Fruit fly (Drosophila melanogaster) S2 (cell line): ENCODE results near the gene Lgr1.

Experiments used
- CG8478 ChIP-seq: fragments of >200 bp; optimal IDR thresholded peaks from 2 replicates; lab custom pipeline; 2018
- CTCF ChIP-seq, 2 experiments: fragments of >200 bp; optimal IDR thresholded peaks; 2 replicates each; lab custom pipeline; 2018

Gene Lgr1

DNA sequence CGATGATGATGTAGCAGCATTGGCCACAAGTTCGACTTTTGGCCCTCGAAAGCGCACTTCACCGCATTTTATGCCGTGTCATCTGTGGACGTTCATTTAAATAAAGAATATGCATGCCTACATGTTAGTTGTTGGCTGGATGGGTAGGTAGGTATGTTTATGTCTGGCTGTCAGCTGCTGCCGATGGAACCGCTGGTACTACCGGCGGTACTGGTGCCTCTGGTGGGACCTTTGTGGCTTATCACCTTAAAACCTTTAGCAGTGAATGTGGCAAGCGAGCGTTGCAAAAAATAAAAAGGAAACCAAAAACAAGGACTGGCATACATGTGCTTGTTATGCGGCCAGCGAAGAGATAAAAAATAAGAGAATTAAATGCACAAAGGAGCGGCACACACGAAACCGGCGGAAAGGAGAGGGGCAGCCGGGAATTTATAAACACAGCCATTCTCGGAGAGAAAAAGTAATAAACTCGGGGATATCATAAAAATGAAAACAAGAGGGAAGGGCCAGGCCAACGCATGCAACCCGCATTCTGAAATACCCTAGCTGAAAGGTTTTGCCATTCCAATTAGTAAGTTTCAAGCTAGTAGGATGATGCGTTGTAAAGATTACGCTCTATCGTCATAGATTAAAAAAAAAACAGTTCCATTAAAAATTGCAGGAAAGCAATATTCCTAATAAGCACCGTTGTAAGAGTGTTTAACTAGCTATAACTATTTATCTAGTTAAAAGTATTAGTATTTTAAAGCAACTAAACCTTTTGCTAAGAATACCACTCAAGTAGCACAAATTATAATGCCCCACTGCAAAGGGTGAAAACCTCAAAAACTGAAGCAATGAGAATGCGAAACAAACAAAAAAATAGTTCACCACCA lies 23.4 kb upstream of the Lgr1 start:
- TF ChIP-seq CTCF (optimal IDR thresholded peaks at IDR 0.05; lab: Kevin White, UChicago) = no peak
- TF ChIP-seq CG8478 (lab: Kevin White, UChicago) = no peak

DNA sequence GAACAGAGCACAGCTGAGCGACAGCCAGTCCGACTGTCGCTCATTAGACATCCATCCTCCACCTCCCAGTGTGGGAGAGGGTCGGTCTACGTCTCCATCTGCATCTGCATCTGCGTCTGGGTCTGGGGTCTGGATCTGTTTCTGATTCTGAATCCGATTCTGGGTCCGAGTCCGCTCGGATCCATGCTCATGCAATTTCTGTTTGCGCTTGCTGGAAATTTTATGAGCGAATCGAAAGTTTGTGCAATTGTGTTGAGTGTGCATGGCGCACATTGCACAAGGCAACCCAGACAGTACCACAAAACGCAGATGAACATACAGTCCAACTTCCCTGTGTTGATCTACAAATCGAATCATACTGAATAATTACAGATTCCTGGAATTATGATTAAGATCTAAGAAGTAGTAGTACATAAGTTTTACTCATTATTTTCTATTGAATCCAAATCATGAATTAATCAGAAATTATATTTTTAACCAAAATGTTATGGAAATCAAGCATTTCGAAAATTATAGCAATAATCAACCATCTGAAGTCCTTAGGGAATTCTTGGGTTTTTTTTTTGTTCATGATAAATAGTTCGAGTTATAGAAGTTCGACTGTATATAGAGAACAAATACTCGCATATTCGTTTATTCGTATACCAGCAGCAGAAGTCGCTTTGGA lies 22.4 kb upstream of the Lgr1 start:
- TF ChIP-seq CG8478 (lab: Kevin White, UChicago) (no peak), CTCF (optimal IDR thresholded peaks at IDR 0.05; lab: Kevin White, UChicago) (no peak)

DNA sequence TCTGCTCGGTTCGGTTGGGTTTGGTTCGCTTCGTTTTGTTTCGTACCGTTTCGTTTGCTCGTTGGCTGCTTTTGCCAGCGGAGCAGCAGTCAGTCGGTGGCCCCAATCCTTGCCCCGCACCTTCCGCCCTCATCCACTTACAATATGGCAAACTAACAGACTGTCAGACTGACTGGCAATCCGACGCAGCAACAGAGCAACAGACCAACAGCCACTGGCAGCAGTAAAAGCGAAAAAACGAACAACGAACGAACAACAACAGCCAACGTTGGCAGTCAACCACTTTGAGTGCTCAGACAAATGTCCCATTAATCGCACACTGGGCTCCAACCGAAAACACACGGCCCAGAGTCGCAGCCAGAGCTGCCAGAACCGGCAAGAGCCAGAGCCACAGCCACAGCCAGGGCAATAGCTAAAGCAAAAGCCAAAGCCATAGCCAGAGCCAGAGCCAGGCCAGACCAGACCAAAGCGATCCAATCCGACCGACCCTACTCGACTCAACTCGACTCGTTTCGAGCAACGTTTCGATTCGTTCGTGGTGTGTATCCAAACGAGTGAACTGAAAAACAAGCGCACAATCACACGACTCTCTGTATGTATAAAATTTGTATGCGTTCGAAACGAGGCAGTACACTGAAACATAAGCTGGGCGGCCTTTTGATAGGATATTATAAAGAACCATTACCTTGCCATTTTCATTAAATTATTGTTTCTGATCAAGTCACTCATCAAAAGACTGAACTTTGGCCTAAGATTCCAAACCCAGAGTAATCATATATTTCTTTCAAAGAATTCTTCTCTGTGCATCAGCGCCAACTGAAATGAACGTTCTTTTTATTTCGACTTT lies 21.7 kb upstream of the Lgr1 start:
- TF ChIP-seq CG8478 (lab: Kevin White, UChicago) = no peak

DNA sequence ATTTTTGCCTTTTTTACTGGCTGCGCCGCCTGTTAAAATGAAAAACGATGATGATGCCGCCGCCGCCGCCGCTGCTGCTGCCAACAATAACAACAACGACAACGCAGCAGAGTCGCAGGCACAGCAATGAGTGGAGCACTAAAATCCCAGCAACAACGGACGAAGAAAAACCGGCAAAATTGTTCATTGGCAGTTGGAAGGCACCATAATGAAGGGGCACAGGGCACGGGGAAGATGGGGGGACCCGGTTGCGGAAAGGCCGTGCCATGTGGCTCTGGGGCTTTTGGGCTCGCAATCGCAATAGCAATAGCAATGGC lies 21.1 kb upstream of the Lgr1 start:
- TF ChIP-seq CTCF (optimal IDR thresholded peaks at IDR 0.05; lab: Kevin White, UChicago) = no peak
- TF ChIP-seq CG8478 (lab: Kevin White, UChicago) = no peak

DNA sequence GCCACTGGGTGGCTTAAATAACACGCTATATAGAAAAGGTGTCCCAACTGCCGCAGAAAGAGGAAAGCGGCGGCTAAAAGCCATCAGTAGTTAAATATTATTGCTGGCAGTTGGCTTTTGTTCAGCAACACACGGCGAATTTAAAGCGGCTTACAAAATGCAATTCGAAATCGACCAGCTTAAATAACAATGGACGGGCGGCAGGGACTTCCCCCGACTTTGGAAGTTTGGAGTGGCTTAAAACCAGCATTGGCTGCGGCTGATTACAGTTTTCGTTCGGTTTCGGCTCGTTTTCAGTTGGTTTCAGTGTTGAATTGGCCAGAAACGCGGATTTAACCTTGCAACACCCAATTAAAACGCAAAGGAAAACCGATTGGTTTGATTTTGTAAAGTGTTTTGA lies 20.4 kb upstream of the Lgr1 start:
- TF ChIP-seq CG8478 (lab: Kevin White, UChicago) (no peak), CTCF (optimal IDR thresholded peaks at IDR 0.05; lab: Kevin White, UChicago) (no peak)

DNA sequence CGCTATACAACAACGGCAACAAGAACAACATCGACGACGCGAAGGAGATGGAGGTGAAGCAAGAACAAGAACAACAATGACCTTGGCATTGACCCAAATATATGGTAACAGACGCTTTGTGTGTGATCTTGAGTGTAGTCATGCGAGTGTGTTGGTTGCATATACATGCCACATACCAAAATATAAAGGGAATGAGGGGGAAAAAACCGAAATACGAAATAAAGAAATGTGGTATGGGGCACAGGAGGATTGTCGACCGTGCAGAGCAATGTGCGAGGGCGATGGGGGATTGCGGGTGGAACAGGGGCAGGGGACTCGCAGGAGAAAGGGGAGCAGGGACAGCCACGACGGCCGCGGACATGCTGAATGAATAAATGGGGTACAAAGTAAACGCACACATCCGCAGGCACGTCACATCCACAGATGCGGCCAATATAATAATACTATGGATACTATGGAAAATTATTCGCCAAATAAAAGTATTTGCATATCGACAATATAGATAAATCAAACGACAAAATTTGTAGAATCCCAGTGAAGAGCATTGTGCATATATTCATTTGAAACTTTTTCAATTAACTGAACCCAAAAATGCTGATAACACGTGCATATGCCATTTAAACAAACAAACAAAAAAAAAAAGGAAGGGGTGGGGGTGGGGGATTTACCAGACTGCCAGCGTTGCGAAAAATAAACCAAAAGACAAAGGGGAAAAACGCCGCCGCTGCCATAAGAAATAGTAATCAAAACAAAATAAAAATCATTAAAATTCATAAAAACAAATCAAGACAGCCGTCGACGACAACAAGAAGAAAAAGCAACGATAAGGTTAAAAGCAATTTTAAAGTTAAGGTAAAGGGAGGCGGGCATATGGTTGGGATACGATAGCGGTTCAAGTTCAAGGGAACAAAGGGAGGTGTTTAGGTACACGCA lies 19.4 kb upstream of the Lgr1 start:
- TF ChIP-seq CG8478 (lab: Kevin White, UChicago) (no peak), CTCF (optimal IDR thresholded peaks at IDR 0.05; lab: Kevin White, UChicago) (no peak)

DNA sequence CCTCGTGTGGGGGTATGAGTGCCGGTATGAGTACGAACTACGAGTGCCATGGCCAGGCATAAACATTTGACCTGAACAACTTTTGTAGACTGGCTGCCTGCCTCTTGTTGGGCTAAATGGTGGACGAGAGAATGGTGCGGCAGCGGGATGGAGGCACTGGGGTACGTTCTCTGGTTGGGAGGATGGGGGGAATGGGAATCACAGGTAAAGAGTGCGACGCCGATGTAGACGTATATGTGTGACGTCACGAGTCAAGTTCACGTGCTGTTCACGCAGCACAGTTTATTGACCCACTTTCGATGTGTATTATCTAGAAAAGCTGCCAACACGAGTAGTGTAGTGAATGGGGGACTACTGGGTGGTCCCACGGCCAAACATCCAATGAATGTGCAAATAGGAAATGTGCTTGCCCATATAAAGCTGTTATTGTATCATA lies 18.6 kb upstream of the Lgr1 start:
- TF ChIP-seq CTCF (optimal IDR thresholded peaks at IDR 0.05; lab: Kevin White, UChicago) = no peak
- no peak for TF ChIP-seq CG8478 (lab: Kevin White, UChicago)

DNA sequence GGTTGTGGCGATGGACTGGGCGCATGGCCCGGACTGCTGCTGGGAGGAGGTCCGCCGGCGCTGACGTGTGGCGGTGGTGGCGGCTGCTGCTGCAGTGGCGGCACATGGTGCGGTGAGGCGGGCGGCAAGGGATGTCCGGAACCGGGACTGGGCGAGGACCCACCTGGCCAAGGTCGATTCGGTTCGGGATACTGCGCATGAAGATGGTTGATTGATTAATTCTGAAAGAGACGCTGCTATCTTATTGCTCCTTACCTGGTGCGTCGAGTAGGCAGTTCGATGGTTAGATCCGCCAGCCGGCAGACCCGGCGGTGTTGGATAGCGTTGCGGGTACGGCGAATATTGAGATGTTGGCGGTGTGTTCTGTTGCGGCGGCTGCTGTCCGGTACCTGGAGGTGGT lies 17.8 kb upstream of the Lgr1 start:
- TF ChIP-seq CTCF (optimal IDR thresholded peaks at IDR 0.05; lab: Kevin White, UChicago) (no peak), CG8478 (lab: Kevin White, UChicago) (no peak)

DNA sequence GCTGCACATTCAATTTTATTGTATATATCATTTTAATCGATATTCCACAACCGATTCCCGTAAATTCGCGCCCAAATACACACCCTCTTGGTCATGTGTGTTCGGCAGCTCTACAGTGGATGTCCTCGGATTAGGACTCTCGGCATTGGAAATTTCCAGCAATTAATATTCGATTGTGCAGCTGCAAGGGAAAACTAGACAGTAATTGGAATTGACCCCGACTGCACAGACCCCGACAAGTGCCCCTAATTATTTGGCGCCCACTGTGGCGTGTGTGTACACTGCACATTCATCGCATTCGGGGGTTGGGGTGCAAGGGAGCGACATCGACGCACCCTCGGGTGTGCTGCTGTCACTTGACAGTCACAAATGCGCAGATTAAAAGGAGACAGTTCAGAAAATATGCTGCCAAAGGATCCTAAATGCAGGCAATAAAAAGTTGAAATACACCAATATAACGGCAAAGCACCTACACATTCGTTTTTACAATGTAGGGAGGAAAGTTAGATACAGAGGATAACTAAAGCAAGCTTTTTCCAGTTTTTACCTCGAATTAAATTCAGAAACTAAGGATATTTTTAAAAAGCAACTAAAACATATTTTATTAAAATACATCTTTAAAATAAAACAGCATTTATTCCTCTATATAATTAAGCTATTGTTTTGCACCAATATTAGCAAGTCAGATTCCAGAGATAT lies 16.6 kb upstream of the Lgr1 start:
- TF ChIP-seq CTCF (optimal IDR thresholded peaks at IDR 0.05; lab: Kevin White, UChicago) (no peak), CG8478 (lab: Kevin White, UChicago) (no peak)

DNA sequence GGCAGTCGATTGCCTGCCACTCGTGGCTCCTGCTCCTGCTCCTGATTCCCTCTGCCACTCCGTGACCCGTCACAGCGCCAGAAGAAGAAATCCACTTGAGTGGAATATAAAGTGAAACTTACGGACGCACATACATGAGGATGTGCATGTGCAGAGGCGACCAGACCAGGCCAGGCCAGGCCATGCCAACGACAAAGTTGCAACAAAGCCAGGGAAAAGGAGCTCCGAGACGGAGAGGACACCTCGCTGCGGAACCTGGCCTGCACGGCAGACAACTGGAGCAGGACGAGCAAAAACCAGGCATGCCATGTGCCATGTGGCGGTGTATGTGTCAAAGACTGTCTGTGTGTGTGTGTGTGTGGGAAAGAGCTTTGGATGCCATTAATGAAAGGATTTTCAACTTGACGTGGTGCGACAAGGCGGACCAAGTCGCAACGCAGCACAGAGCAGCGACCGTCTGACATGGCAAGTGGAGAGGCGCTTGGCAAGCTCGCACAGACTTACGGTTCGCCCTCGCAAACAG lies 15.9 kb upstream of the Lgr1 start:
- TF ChIP-seq CTCF (optimal IDR thresholded peaks at IDR 0.05; lab: Kevin White, UChicago) (no peak), CG8478 (lab: Kevin White, UChicago) (no peak)

DNA sequence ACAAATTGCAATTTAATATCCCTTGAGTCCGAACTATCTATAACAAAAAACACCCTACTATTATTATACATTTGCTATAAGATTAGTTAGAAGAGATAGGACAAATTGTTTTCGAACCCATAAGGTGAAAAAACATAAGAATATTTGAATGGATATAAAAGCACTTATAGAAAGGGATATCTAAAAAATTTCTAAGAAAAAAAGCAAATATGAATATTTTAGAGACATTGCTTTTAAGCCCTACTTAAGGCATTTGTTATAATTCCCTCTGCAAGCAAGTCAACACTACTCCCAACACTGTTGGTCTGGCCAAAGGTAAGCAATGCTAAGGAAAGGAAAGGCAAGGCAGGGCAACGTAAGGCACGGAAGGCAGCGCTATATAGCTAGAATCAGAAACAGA lies 15.2 kb upstream of the Lgr1 start:
- TF ChIP-seq CTCF (optimal IDR thresholded peaks at IDR 0.05; lab: Kevin White, UChicago) (no peak), CG8478 (lab: Kevin White, UChicago) (no peak)

DNA sequence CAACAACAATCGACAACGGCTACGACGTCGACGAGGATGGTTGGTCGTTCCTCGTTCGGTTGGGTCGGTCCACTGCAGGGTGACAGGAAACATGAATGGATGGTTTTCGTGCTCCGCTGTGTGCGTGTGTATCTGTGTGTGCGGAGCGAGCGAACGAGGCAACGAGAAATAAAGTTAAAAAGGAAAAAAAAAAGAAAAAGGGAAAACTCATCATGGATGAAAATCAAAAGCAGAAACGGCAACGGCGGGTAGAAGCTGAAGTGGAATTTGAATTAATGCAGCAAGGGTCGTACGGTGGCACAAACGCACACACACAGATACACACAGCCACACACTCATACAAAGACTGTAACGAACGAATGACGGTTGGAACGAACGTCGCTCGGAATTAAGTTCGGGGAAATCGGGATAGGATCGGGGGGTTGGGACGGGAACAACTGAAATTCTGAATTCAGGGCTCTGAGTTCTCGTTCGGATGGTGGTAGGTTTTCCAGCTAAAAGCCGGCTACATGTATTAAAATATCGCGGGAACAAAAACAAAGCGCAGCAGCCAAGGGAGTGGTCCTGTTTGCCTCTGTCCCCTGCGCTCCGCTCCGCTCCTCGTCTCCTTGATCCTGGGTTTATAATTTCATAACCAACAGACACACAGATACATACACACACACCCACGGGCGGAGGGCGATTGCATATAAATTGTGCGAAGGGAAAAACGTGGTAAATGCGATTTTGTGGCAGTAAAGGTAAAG lies 14.5 kb upstream of the Lgr1 start:
- no peak for TF ChIP-seq CG8478 (lab: Kevin White, UChicago)

DNA sequence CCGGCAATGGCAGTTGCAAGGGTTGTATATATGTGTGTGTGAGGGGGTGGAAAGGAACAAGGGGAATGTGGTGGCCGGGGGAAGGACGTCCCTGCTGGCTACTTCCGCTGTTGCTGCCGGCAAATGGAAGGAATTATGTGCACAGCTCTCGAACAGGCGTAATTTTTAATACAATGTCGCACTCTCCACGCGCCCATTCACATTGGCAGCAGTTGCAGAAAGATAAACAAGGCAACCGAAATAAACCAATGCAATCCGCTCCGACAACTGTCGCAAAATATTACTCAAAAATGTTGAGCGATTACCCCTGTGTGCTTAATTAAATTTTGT lies 14.0 kb upstream of the Lgr1 start:
- TF ChIP-seq CG8478 (lab: Kevin White, UChicago) (no peak), CTCF (optimal IDR thresholded peaks at IDR 0.05; lab: Kevin White, UChicago) (no peak)
